Worm (Caenorhabditis elegans) whole organism, mixed stage, embryonic: ENCODE results near the gene F56B6.6.

Source experiments
- ces-1 ChIP-seq: fragments of 150-350 bp; optimal IDR thresholded peaks from 2 replicates; lab custom pipeline; 2014; ENCODE audit warnings: missing biosample characterization, missing genetic modification reagents, missing genetic modification characterization
- elt-3 ChIP-seq: fragments of 150-350 bp; optimal IDR thresholded peaks from 2 replicates; lab custom pipeline; 2014; ENCODE audit warnings: missing biosample characterization, missing genetic modification characterization
- lsy-2 ChIP-seq: fragments of 150-350 bp; optimal IDR thresholded peaks from 2 replicates; lab custom pipeline; 2014; ENCODE audit warnings: missing biosample characterization, missing genetic modification characterization

DNA sequence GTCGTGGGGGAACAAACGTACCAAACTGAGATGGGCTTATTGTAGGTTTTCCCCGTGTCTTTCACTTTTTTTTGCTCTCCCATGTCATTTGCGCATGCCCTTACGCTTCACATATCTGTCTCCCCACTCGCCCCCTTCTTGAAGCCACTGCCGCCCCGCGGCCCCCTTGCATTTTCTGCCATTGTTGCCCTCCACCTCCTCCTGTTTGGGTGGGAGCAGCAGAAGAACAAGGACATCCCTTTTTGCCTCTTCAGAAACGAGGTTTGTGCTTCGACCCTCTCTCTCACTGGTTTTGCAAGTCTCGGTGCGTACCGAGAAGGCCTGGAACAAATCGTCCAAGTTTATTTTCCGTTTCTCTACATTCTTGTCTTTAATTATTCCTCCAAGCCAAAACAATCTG lies 21.3 kb upstream of the F56B6.6 start:
- TF ChIP-seq elt-3 (tag; lab: Kevin White, UChicago): no peak
- no peak for TF ChIP-seq lsy-2
- TF ChIP-seq ces-1: no peak
